Worm (Caenorhabditis elegans) whole organism, mixed stage, embryonic: ENCODE results near the gene exos-4.2.

Experiments used
- blmp-1 ChIP-seq: fragments of 150-350 bp; optimal IDR thresholded peaks from 2 replicates; lab custom pipeline; 2014; ENCODE audit warnings: missing biosample characterization, missing genetic modification characterization
- ceh-83 ChIP-seq: fragments of 200-800 bp; sonication (Bioruptor generic); optimal IDR thresholded peaks from 2 replicates; lab custom pipeline; 2018; ENCODE audit warnings: mild to moderate bottlenecking, missing genetic modification characterization, missing compliant biosample characterization
- lin-13 ChIP-seq: fragments of 150-350 bp; optimal IDR thresholded peaks from 2 replicates; lab custom pipeline; 2014; ENCODE audit warnings: missing biosample characterization, missing genetic modification characterization
- lsy-2 ChIP-seq: fragments of 150-350 bp; optimal IDR thresholded peaks from 2 replicates; lab custom pipeline; 2014; ENCODE audit warnings: missing biosample characterization, missing genetic modification characterization
- nhr-12 ChIP-seq: fragments of 150-350 bp; optimal IDR thresholded peaks from 2 replicates; lab custom pipeline; 2014; ENCODE audit warnings: missing biosample characterization, missing genetic modification characterization
- pha-4 ChIP-seq: fragments of 150-350 bp; optimal IDR thresholded peaks from 2 replicates; lab custom pipeline; 2018; ENCODE audit warnings: missing biosample characterization, missing genetic modification reagents, missing genetic modification characterization
- snpc-4 ChIP-seq: fragments of 150-350 bp; optimal IDR thresholded peaks from 2 replicates; lab custom pipeline; 2014; ENCODE audit warnings: missing biosample characterization, missing genetic modification characterization
- sptf-1 ChIP-seq: sonication (generic microtip); optimal IDR thresholded peaks from 2 replicates; lab custom pipeline; 2017; ENCODE audit warnings: mild to moderate bottlenecking, missing genetic modification characterization, moderate library complexity, missing compliant biosample characterization
- tbx-8 ChIP-seq: fragments of 200-800 bp; sonication (Bioruptor generic); optimal IDR thresholded peaks from 2 replicates; lab custom pipeline; 2018; ENCODE audit warnings: mild to moderate bottlenecking, missing genetic modification characterization, moderate library complexity, missing compliant biosample characterization
- unc-62 ChIP-seq: fragments of 150-350 bp; optimal IDR thresholded peaks from 2 replicates; lab custom pipeline; 2014; ENCODE audit warnings: missing biosample characterization, missing genetic modification reagents, missing genetic modification characterization
- ztf-11 ChIP-seq: fragments of 150-350 bp; optimal IDR thresholded peaks from 2 replicates; lab custom pipeline; 2014; ENCODE audit warnings: missing biosample characterization, missing genetic modification characterization

DNA sequence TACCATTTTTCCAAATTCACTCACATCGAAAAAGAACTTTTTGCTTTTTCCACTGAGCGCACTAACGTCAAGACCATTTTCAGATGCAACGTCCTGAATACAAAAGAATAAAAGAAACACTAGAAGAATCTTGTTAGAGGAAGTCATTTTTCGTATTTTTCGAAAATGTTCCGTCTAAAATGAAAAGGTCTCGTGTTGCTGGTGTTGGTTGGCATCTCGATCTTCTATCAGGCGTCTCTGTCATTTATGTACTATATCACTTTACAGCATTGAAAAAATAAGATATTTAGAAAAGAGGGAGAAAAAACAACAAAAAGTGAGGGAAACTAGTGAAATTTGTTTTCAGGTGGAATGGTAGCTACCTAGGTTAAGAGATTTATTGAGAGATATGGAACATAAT lies 18.8 kb upstream of the exos-4.2 start, which contains the start of gene K02F3.9:
- TF ChIP-seq lin-13 (tag; lab: Kevin White, UChicago) (no peak), pha-4 (tag; lab: Kevin White, UChicago) (no peak), sptf-1 (no peak), tbx-8 (GFP tag; lab: Kevin White, UChicago) (no peak), ztf-11 (tag; lab: Kevin White, UChicago) (no peak), blmp-1 (tag; lab: Kevin White, UChicago) (no peak), unc-62 (GFP tag; lab: Kevin White, UChicago) (no peak), ceh-83 (no peak), lsy-2 (no peak), snpc-4 (tag; lab: Kevin White, UChicago) (no peak), nhr-12 (no peak)
